1 fruit fly cellular context compared by ENCODE assay signal in genomic region chr3R:19822138-19822537, dm6.
TF ChIP-seq lines count a peak whose summit lies in the region.

No protein-coding gene starts in this region.

TF ChIP-seq in whole organism, embryonic, 481 proteins besides CTCF, POLR2A, EP300 and RAD21 (continued from another document):
- TF ChIP-seq Fer3 (tag; optimal IDR thresholded peaks at IDR 0.05; lab: Kevin White, UChicago) (no peak), Dref (GFP tag; IDR thresholded peaks at IDR 0.05; lab: Robert Waterston, UW) (no peak), HLHmδ (GFP tag; optimal IDR thresholded peaks at IDR 0.05; lab: Kevin White, UChicago) (no peak), CG2875 (GFP tag; optimal IDR thresholded peaks at IDR 0.05; lab: Kevin White, UChicago) (peak; percentile 9), CG15696 (tag; optimal IDR thresholded peaks at IDR 0.05; lab: Kevin White, UChicago) (no peak), CG6175 (GFP tag; IDR thresholded peaks at IDR 0.05; lab: Robert Waterston, UW) (no peak), tgo (GFP tag; IDR thresholded peaks at IDR 0.05; lab: Robert Waterston, UW) (no peak), CG12219 (GFP tag; optimal IDR thresholded peaks at IDR 0.05; lab: Kevin White, UChicago) (peak; percentile 26), abd-A (tag; optimal IDR thresholded peaks at IDR 0.05; lab: Kevin White, UChicago) (no peak), Mes4 (GFP tag; optimal IDR thresholded peaks at IDR 0.05; lab: Kevin White, UChicago) (no peak), CG6813 (GFP tag; optimal IDR thresholded peaks at IDR 0.05; lab: Kevin White, UChicago) (peak; percentile 29), dysf (GFP tag; IDR thresholded peaks at IDR 0.05; lab: Robert Waterston, UW) (no peak), CG3726 (GFP tag; IDR thresholded peaks at IDR 0.05; lab: Robert Waterston, UW) (no peak), CG2202 (tag; optimal IDR thresholded peaks at IDR 0.05; lab: Kevin White, UChicago) (peak; percentile 17), exex (tag; optimal IDR thresholded peaks at IDR 0.05; lab: Kevin White, UChicago) (no peak), CG7928 (GFP tag; optimal IDR thresholded peaks at IDR 0.05; lab: Kevin White, UChicago) (no peak), CG6254 (GFP tag; optimal IDR thresholded peaks at IDR 0.05; lab: Kevin White, UChicago) (peak; percentile 1), eve (GFP tag; optimal IDR thresholded peaks at IDR 0.05; lab: Kevin White, UChicago) (no peak), CG15601 (tag; optimal IDR thresholded peaks at IDR 0.05; lab: Kevin White, UChicago) (peak; percentile 57), CG6765 (GFP tag; optimal IDR thresholded peaks at IDR 0.05; lab: Kevin White, UChicago) (no peak), Usf (GFP tag; optimal IDR thresholded peaks at IDR 0.05; lab: Kevin White, UChicago) (no peak), HmgD (GFP tag; optimal IDR thresholded peaks at IDR 0.05; lab: Kevin White, UChicago) (no peak), CG14050 (GFP tag; IDR thresholded peaks at IDR 0.05; lab: Robert Waterston, UW) (no peak), CG18262 (tag; optimal IDR thresholded peaks at IDR 0.05; lab: Kevin White, UChicago) (no peak), CG10431 (GFP tag; optimal IDR thresholded peaks at IDR 0.05; lab: Kevin White, UChicago) (peak; percentile 2), Sry-δ (GFP tag; optimal IDR thresholded peaks at IDR 0.05; lab: Kevin White, UChicago) (no peak), CG1832 (GFP tag; optimal IDR thresholded peaks at IDR 0.05; lab: Kevin White, UChicago) (no peak), CG12155 (GFP tag; optimal IDR thresholded peaks at IDR 0.05; lab: Kevin White, UChicago) (no peak), CG11696 (GFP tag; IDR thresholded peaks at IDR 0.05; lab: Robert Waterston, UW) (no peak), lilli (GFP tag; optimal IDR thresholded peaks at IDR 0.05; lab: Kevin White, UChicago) (no peak), Elba2 (GFP tag; optimal IDR thresholded peaks at IDR 0.05; lab: Kevin White, UChicago) (no peak), CG8388 (GFP tag; optimal IDR thresholded peaks at IDR 0.05; lab: Kevin White, UChicago) (no peak), CG12299 (tag; optimal IDR thresholded peaks at IDR 0.05; lab: Kevin White, UChicago) (no peak), Dfd (GFP tag; optimal IDR thresholded peaks at IDR 0.05; lab: Kevin White, UChicago) (no peak), chinmo (GFP tag; IDR thresholded peaks at IDR 0.05; lab: Robert Waterston, UW; ENCODE audit: partially characterized antibody) (no peak), Oaz (GFP tag; IDR thresholded peaks at IDR 0.05; lab: Robert Waterston, UW) (no peak), Ptx1 (GFP tag; IDR thresholded peaks at IDR 0.05; lab: Robert Waterston, UW) (no peak), CG7271 (tag; optimal IDR thresholded peaks at IDR 0.05; lab: Kevin White, UChicago) (peak; percentile 9), ssp (GFP tag; IDR thresholded peaks at IDR 0.05; lab: Robert Waterston, UW) (no peak), Sry-β (GFP tag; optimal IDR thresholded peaks at IDR 0.05; lab: Kevin White, UChicago) (no peak)
